Worm (Caenorhabditis elegans) whole organism, L4 larva: ENCODE results near the gene F40C5.2.

ENCODE experiments used
- aly-2 ChIP-seq: sonication (generic microtip); optimal IDR thresholded peaks from 2 replicates; lab custom pipeline; 2018; ENCODE audit warnings: missing biosample characterization, missing genetic modification characterization
- dve-1 ChIP-seq: sonication (generic microtip); optimal IDR thresholded peaks from 2 replicates; lab custom pipeline; 2017; ENCODE audit warnings: antibody characterized with exemption, mild to moderate bottlenecking, missing genetic modification characterization, missing compliant biosample characterization; ENCODE audit not compliant: insufficient read depth
- nhr-25 ChIP-seq: sonication (generic microtip); optimal IDR thresholded peaks from 2 replicates; lab custom pipeline; 2017; ENCODE audit warnings: missing genetic modification characterization, mild to moderate bottlenecking, missing compliant biosample characterization, antibody characterized with exemption, moderate library complexity, borderline replicate concordance; ENCODE audit not compliant: insufficient read depth

ce11 chrV:3546517-3546916 is 24.3 kb upstream of the F40C5.2 start, which contains the start of gene srbc-68:
- TF ChIP-seq nhr-25 (no peak), aly-2 (no peak), dve-1 (tag; lab: Kevin White, UChicago) (no peak)
